Worm (Caenorhabditis elegans): ENCODE measurements around the gene R05C11.4.

DNA sequence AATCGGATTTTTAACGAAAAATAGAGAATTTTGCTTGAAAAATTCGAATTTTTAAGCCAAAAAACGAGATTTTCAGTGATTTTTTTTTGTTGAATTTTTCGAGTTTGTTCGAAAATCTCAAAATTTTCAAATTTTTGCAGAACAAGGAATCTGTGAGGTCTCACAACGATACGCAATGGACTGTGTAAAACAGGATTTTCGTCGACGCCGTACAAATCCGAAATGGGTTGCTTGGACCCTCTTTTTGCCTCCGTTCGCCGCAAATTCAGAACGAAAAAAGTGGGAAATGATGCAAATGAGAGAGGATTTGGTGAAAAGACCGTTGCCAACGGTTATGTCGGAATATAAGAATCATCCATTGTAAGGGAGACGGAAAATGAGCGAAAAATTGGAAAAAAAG is 49.0 kb upstream of the R05C11.4 start:
- TF ChIP-seq attf-6 (GFP tag; IDR thresholded peaks at IDR 0.05) (no peak), unc-130 (GFP tag; optimal IDR thresholded peaks at IDR 0.05) (no peak), efl-1 (GFP tag; optimal IDR thresholded peaks at IDR 0.05) (no peak), Y53F4B.3 (GFP tag; IDR thresholded peaks at IDR 0.05) (no peak), nfya-1 (tag; optimal IDR thresholded peaks at IDR 0.05; ENCODE audit: borderline replicate concordance, insufficient read depth) (no peak), dpl-1 (GFP tag; optimal IDR thresholded peaks at IDR 0.05) (no peak), lag-1 (GFP tag; IDR thresholded peaks at IDR 0.05) (no peak)
